Fruit fly (Drosophila melanogaster): ENCODE measurements around the gene Tbh.

Gene Tbh

DNA sequence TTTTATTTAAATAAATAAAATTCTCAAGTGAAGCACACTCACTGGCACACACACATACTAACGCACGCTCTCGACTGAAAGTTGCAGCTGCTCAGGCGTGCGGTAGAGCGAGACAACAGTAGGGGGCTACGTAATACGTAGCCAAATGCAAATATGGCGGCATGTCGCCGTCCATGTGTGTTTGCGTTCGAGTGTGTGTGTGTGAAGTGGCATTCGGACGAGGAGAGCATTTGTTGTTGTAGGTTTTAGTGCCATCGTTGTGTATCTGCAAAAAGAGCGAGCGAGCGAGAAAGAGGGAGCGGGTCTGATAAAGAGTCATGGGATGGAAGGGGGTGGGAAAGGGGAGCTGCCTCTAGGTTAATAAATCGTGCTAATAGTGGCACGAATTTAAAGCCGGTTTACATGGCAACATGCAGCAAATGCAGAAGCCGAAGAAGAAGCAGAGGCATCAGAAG, 63.0 kb downstream of the Tbh start (continued):
- TF ChIP-seq ac (GFP tag; optimal IDR thresholded peaks at IDR 0.05): peak; percentile 47
- TF ChIP-seq Gug (GFP tag; IDR thresholded peaks at IDR 0.05): no peak
- no peak for TF ChIP-seq CG15696 (tag; optimal IDR thresholded peaks at IDR 0.05)
- no peak for TF ChIP-seq Hr3 (GFP tag; optimal IDR thresholded peaks at IDR 0.05)
- TF ChIP-seq CG18011 (GFP tag; optimal IDR thresholded peaks at IDR 0.05): no peak
- no peak for TF ChIP-seq onecut (GFP tag; IDR thresholded peaks at IDR 0.05)
- no peak for TF ChIP-seq CG10462 (GFP tag; optimal IDR thresholded peaks at IDR 0.05)
- peak; percentile 25 for TF ChIP-seq CG15514 (GFP tag; optimal IDR thresholded peaks at IDR 0.05)
- TF ChIP-seq CG34224 (GFP tag; IDR thresholded peaks at IDR 0.05; ENCODE audit: partially characterized antibody): peak; percentile 46; the same call in 2 of the 3 replicates
- TF ChIP-seq Kr (GFP tag; optimal IDR thresholded peaks at IDR 0.05): no peak
- no peak for TF ChIP-seq CG12104 (GFP tag; optimal IDR thresholded peaks at IDR 0.05)
- TF ChIP-seq CG18599 (GFP tag; optimal IDR thresholded peaks at IDR 0.05): peak; percentile 38
- peak; percentile 45 for TF ChIP-seq CG12659 (GFP tag; optimal IDR thresholded peaks at IDR 0.05)
- TF ChIP-seq usp (GFP tag; optimal IDR thresholded peaks at IDR 0.05): no peak
- TF ChIP-seq Rx (GFP tag; IDR thresholded peaks at IDR 0.05): no peak
- TF ChIP-seq CG3838 (GFP tag; optimal IDR thresholded peaks at IDR 0.05): no peak
- TF ChIP-seq pho (GFP tag; optimal IDR thresholded peaks at IDR 0.05): no peak
- no peak for TF ChIP-seq CG8281 (tag; optimal IDR thresholded peaks at IDR 0.05)
- TF ChIP-seq CG16863 (GFP tag; optimal IDR thresholded peaks at IDR 0.05): no peak
- peak; percentile 93 for TF ChIP-seq crol (GFP tag; IDR thresholded peaks at IDR 0.05)
- TF ChIP-seq CG8478 (optimal IDR thresholded peaks at IDR 0.05): peak; percentile 72
- TF ChIP-seq Hmx (GFP tag; optimal IDR thresholded peaks at IDR 0.05): no peak
- no peak for TF ChIP-seq bcd (GFP tag; optimal IDR thresholded peaks at IDR 0.05)
- TF ChIP-seq Dfd (GFP tag; optimal IDR thresholded peaks at IDR 0.05): no peak
- no peak for TF ChIP-seq Oaz (GFP tag; IDR thresholded peaks at IDR 0.05)
- TF ChIP-seq CG13287 (GFP tag; IDR thresholded peaks at IDR 0.05; ENCODE audit: partially characterized antibody): peak; percentile 35
- TF ChIP-seq salm (tag; optimal IDR thresholded peaks at IDR 0.05): no peak
- no peak for TF ChIP-seq zf30C (GFP tag; optimal IDR thresholded peaks at IDR 0.05)
- peak; percentile 66 for TF ChIP-seq CG4707 (GFP tag; optimal IDR thresholded peaks at IDR 0.05)
- no peak for TF ChIP-seq sc (optimal IDR thresholded peaks at IDR 0.05)
- no peak for TF ChIP-seq sc (GFP tag; optimal IDR thresholded peaks at IDR 0.05)
- peak; percentile 29 for TF ChIP-seq CG6813 (GFP tag; optimal IDR thresholded peaks at IDR 0.05)
- no peak for TF ChIP-seq zen (tag; optimal IDR thresholded peaks at IDR 0.05)
- no peak for TF ChIP-seq dm (GFP tag; optimal IDR thresholded peaks at IDR 0.05)
- TF ChIP-seq sug (tag; optimal IDR thresholded peaks at IDR 0.05): peak; percentile 30
- no peak for TF ChIP-seq CG7928 (GFP tag; optimal IDR thresholded peaks at IDR 0.05)
- no peak for TF ChIP-seq Hr51 (GFP tag; optimal IDR thresholded peaks at IDR 0.05)
- TF ChIP-seq CoRest (tag; optimal IDR thresholded peaks at IDR 0.05): no peak
- TF ChIP-seq CG17912 (GFP tag; optimal IDR thresholded peaks at IDR 0.05): peak; percentile 13
- no peak for TF ChIP-seq CG12219 (GFP tag; optimal IDR thresholded peaks at IDR 0.05)
- TF ChIP-seq Myb (GFP tag; optimal IDR thresholded peaks at IDR 0.05): no peak
- TF ChIP-seq Spps (tag; optimal IDR thresholded peaks at IDR 0.05): no peak
- no peak for TF ChIP-seq pita (GFP tag; optimal IDR thresholded peaks at IDR 0.05)
- TF ChIP-seq NfI (GFP tag; optimal IDR thresholded peaks at IDR 0.05): no peak
- TF ChIP-seq chif (GFP tag; optimal IDR thresholded peaks at IDR 0.05): no peak
- TF ChIP-seq Vsx1 (GFP tag; optimal IDR thresholded peaks at IDR 0.05): peak; percentile 33
- TF ChIP-seq cwo (GFP tag; optimal IDR thresholded peaks at IDR 0.05): peak; percentile 19
- no peak for TF ChIP-seq CG8944 (GFP tag; optimal IDR thresholded peaks at IDR 0.05)
- TF ChIP-seq CG5245 (GFP tag; optimal IDR thresholded peaks at IDR 0.05): no peak
- no peak for TF ChIP-seq CG16813 (GFP tag; IDR thresholded peaks at IDR 0.05; ENCODE audit: partially characterized antibody)
- TF ChIP-seq HLH3B (GFP tag; IDR thresholded peaks at IDR 0.05): no peak

All from whole organism, embryonic.